Worm (Caenorhabditis elegans) whole organism, mixed stage, embryonic: ENCODE results near the gene ptr-5.

Source experiments
- ces-1 ChIP-seq: fragments of 150-350 bp; optimal IDR thresholded peaks from 2 replicates; lab custom pipeline; 2014; ENCODE audit warnings: missing biosample characterization, missing genetic modification reagents, missing genetic modification characterization
- elt-3 ChIP-seq: fragments of 150-350 bp; optimal IDR thresholded peaks from 2 replicates; lab custom pipeline; 2014; ENCODE audit warnings: missing biosample characterization, missing genetic modification characterization
- flh-1 ChIP-seq: fragments of 200-800 bp; sonication (Bioruptor generic); optimal IDR thresholded peaks from 2 replicates; lab custom pipeline; 2018; ENCODE audit warnings: mild to moderate bottlenecking, missing genetic modification characterization, moderate library complexity, missing compliant biosample characterization
- mep-1 ChIP-seq: fragments of 150-350 bp; optimal IDR thresholded peaks from 2 replicates; lab custom pipeline; 2017; ENCODE audit warnings: missing biosample characterization, missing genetic modification reagents, missing genetic modification characterization, inconsistent platforms
- nhr-2 ChIP-seq: fragments of 150-350 bp; optimal IDR thresholded peaks from 2 replicates; lab custom pipeline; 2014; ENCODE audit warnings: missing biosample characterization, missing genetic modification characterization
- snpc-4 ChIP-seq: fragments of 150-350 bp; optimal IDR thresholded peaks from 2 replicates; lab custom pipeline; 2014; ENCODE audit warnings: missing biosample characterization, missing genetic modification characterization

DNA sequence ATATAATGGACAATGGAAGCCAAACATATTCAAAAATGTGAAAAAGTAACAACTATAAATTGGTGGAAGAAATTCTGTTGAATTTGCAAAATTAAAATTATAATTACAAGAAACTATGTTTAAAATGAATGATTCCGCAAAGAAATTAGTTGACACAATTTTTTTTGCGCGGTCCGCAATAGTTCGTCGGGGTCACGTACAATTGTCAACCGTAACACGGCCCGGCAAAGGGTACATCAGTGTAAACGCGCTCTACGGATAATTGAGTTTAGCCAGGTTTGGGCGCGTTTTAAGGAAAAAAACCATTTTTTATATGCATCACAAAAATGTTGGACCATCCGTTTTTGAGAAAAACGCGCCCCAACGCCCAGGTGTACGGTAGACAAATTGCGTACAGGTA is 21.0 kb upstream of the ptr-5 start:
- no peak for TF ChIP-seq nhr-2
- TF ChIP-seq snpc-4 (tag; lab: Kevin White, UChicago), result no peak
- no peak for TF ChIP-seq elt-3
- TF ChIP-seq ces-1 (GFP tag; lab: Kevin White, UChicago), result no peak
- TF ChIP-seq flh-1 (GFP tag; lab: Kevin White, UChicago), result no peak
- no peak for TF ChIP-seq mep-1 (tag; lab: Kevin White, UChicago)
